Fruit fly (Drosophila melanogaster) whole organism, embryonic: Measurements from ENCODE around the gene ph-p.

ENCODE experiments used
- CG7271 ChIP-seq: fragments of 200-800 bp; sonication (Bioruptor generic); optimal IDR thresholded peaks from 2 replicates; lab custom pipeline; 2018; ENCODE audit warnings: missing biosample characterization, mild to moderate bottlenecking, missing genetic modification characterization, moderate library complexity
- MBD-R2 ChIP-seq: fragments of 200-800 bp; sonication (Bioruptor generic); IDR thresholded peaks from 2 replicates; pipeline ENCODE4 v1.3.6; 2022; ENCODE audit warnings: missing biosample characterization, missing genetic modification characterization

dm6 chrX:2108639-2109038, 29.5 kb downstream of the ph-p start:
- TF ChIP-seq CG7271 (tag; lab: Kevin White, UChicago) = no peak
- no peak for TF ChIP-seq MBD-R2 (GFP tag; lab: Robert Waterston, UW)
